Fruit fly (Drosophila melanogaster) whole organism: Measurements from ENCODE around the gene CG33687.

Experiments
- CG8478 ChIP-seq: fragments of >200 bp; optimal IDR thresholded peaks from 2 replicates; lab custom pipeline; 2018; ENCODE audit warnings: inconsistent platforms
- psq ChIP-seq: fragments of >200 bp; optimal IDR thresholded peaks from 2 replicates; lab custom pipeline; 2017

DNA sequence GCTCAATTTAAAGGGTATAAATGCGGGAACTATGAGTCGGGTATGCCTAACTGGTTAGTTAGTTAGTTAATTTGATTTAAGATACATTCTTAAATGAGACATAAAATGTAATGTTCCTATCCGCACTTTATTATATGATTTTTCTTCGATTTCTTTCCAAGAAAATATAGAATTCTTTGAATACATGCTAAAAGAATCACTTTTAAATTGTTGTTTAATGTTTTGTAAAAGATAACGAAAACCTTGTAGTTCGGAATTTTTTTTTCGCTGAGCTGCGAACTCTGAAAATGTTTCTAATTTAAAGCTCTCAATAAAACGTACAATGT lies 37.6 kb upstream of the CG33687 start:
- no peak for TF ChIP-seq CG8478 (lab: Kevin White, UChicago)
- TF ChIP-seq psq, result no peak
